Worm (Caenorhabditis elegans) whole organism, early embryonic: ENCODE measurements around the gene rev-3.

Experiments
- B0310.2 ChIP-seq: sonication (generic microtip); optimal IDR thresholded peaks from 2 replicates; lab custom pipeline; 2016; ENCODE audit warnings: mild to moderate bottlenecking, missing genetic modification characterization, missing compliant biosample characterization
- aly-1 ChIP-seq: sonication (generic microtip); optimal IDR thresholded peaks from 2 replicates; lab custom pipeline; 2016; ENCODE audit warnings: missing genetic modification characterization, missing compliant biosample characterization
- ama-1 ChIP-seq: fragments of 150-350 bp; optimal IDR thresholded peaks from 2 replicates; lab custom pipeline; 2014
- ceh-13 ChIP-seq: fragments of 200-800 bp; sonication (Bioruptor generic); optimal IDR thresholded peaks from 2 replicates; lab custom pipeline; 2018; ENCODE audit warnings: mild to moderate bottlenecking, missing genetic modification characterization, missing compliant biosample characterization
- ceh-36 ChIP-seq: sonication (generic microtip); optimal IDR thresholded peaks from 2 replicates; lab custom pipeline; 2016; ENCODE audit warnings: missing genetic modification characterization, inconsistent platforms, missing compliant biosample characterization
- flt-1 ChIP-seq: fragments of 200-800 bp; sonication (Bioruptor generic); IDR thresholded peaks from 2 replicates; pipeline ENCODE4 v1.3.6; 2022; ENCODE audit warnings: missing genetic modification characterization, missing compliant biosample characterization
- hmg-4 ChIP-seq: fragments of 200-800 bp; sonication (Bioruptor generic); optimal IDR thresholded peaks from 2 replicates; lab custom pipeline; 2018; ENCODE audit warnings: mild to moderate bottlenecking, missing genetic modification characterization, missing compliant biosample characterization
- hnd-1 ChIP-seq: sonication (generic microtip); optimal IDR thresholded peaks from 2 replicates; lab custom pipeline; 2016; ENCODE audit warnings: missing genetic modification characterization, missing compliant biosample characterization
- scrt-1 ChIP-seq: fragments of 200-800 bp; sonication (Bioruptor generic); IDR thresholded peaks from 2 replicates; pipeline ENCODE4 v1.3.6; 2022; ENCODE audit warnings: missing genetic modification characterization, missing compliant biosample characterization
- tbx-37 ChIP-seq: fragments of 200-800 bp; sonication (Bioruptor generic); conservative IDR thresholded peaks from 2 replicates; pipeline ENCODE4 v1.3.6; 2022; ENCODE audit warnings: missing genetic modification reagents, missing genetic modification characterization, missing compliant biosample characterization
- tra-4 ChIP-seq: sonication (generic microtip); optimal IDR thresholded peaks from 2 replicates; lab custom pipeline; 2017; ENCODE audit warnings: missing genetic modification characterization, missing compliant biosample characterization

DNA sequence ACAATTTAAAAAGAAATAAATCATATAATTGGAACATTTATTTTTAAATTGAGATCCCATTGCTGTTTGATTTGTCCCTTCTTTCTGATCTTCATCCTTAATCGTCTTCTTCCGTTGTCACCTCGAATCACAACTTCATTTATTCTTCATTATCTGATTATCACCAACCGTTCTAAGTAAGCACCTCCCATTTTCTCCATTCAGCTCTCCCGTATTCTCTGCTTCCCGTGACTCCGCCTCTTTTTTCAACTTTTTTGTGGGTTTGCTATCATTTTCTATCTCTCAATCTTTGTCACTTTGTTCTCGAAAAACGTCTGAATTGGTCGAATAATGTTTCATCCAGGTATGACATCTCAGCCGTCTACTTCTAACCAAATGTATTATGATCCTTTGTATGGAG, 25.5 kb upstream of the rev-3 start, which contains the start of gene sma-4:
- no peak for TF ChIP-seq ceh-36 (tag; lab: Kevin White, UChicago)
- TF ChIP-seq hnd-1, result no peak
- TF ChIP-seq scrt-1, result no peak
- TF ChIP-seq flt-1, result no peak
- no peak for TF ChIP-seq ceh-13
- TF ChIP-seq aly-1 (tag; lab: Kevin White, UChicago), result no peak
- TF ChIP-seq B0310.2, result no peak
- no peak for TF ChIP-seq tbx-37 (GFP tag; lab: Robert Waterston, UW)
- TF ChIP-seq ama-1, result no peak
- TF ChIP-seq hmg-4 (GFP tag; lab: Kevin White, UChicago), result no peak
- no peak for TF ChIP-seq tra-4
